Fruit fly (Drosophila melanogaster) whole organism, embryonic: ENCODE data around the gene CG3165.
A peak's percentile ranks its signal among the peaks of the same experiment; 100 is the strongest.

Experiments used
- B-H2 ChIP-seq: fragments of 200-800 bp; sonication (Bioruptor generic); optimal IDR thresholded peaks from 2 replicates; lab custom pipeline; 2018; ENCODE audit warnings: missing biosample characterization, mild to moderate bottlenecking, missing genetic modification characterization
- BEAF-32 ChIP-seq: fragments of 200-800 bp; sonication (Bioruptor generic); optimal IDR thresholded peaks from 3 replicates; lab custom pipeline; 2017; ENCODE audit warnings: missing biosample characterization, missing genetic modification characterization, mild to moderate bottlenecking, moderate library complexity, missing genetic modification reagents
- Bgb ChIP-seq: fragments of 200-800 bp; sonication (Bioruptor generic); IDR thresholded peaks from 2 replicates; pipeline ENCODE4 v1.3.6; 2022; ENCODE audit warnings: missing biosample characterization, missing genetic modification characterization; ENCODE audit not compliant: partially characterized antibody
- BtbVII ChIP-seq: fragments of 200-800 bp; sonication (Bioruptor generic); optimal IDR thresholded peaks from 3 replicates; lab custom pipeline; 2017; ENCODE audit warnings: missing biosample characterization, mild to moderate bottlenecking, missing genetic modification characterization
- CG10565 ChIP-seq: fragments of 200-800 bp; sonication (Bioruptor generic); optimal IDR thresholded peaks from 3 replicates; lab custom pipeline; 2016; ENCODE audit warnings: missing biosample characterization, mild to moderate bottlenecking, missing genetic modification characterization
- CG13775 ChIP-seq: fragments of 200-800 bp; sonication (Bioruptor generic); optimal IDR thresholded peaks from 3 replicates; lab custom pipeline; 2017; ENCODE audit warnings: missing biosample characterization, mild to moderate bottlenecking, missing genetic modification characterization
- CG14965 ChIP-seq: fragments of 200-800 bp; sonication (Bioruptor generic); optimal IDR thresholded peaks from 2 replicates; lab custom pipeline; 2016; ENCODE audit warnings: missing biosample characterization, missing genetic modification characterization, borderline replicate concordance
- CG16815 ChIP-seq: fragments of 200-800 bp; sonication (Bioruptor generic); optimal IDR thresholded peaks from 3 replicates; lab custom pipeline; 2017; ENCODE audit warnings: missing biosample characterization, mild to moderate bottlenecking, missing genetic modification characterization
- CG17568 ChIP-seq: fragments of 200-800 bp; sonication (Bioruptor generic); optimal IDR thresholded peaks from 2 replicates; lab custom pipeline; 2018; ENCODE audit warnings: missing biosample characterization, mild to moderate bottlenecking, missing genetic modification characterization, moderate library complexity
- CG18764 ChIP-seq: fragments of 200-800 bp; sonication (Bioruptor generic); optimal IDR thresholded peaks from 3 replicates; lab custom pipeline; 2016; ENCODE audit warnings: missing biosample characterization, missing genetic modification characterization
- CG2202 ChIP-seq: fragments of 200-800 bp; sonication (Bioruptor generic); optimal IDR thresholded peaks from 2 replicates; lab custom pipeline; 2018; ENCODE audit warnings: missing biosample characterization, mild to moderate bottlenecking, missing genetic modification characterization
- CG3281 ChIP-seq: fragments of 200-800 bp; sonication (Bioruptor generic); optimal IDR thresholded peaks from 3 replicates; lab custom pipeline; 2017; ENCODE audit warnings: missing biosample characterization, mild to moderate bottlenecking, missing genetic modification characterization
- CG43689 ChIP-seq: fragments of 200-800 bp; sonication (Bioruptor generic); IDR thresholded peaks from 2 replicates; pipeline ENCODE4 v1.3.6; 2022; ENCODE audit warnings: missing biosample characterization, missing genetic modification characterization
- CG4404 ChIP-seq: fragments of 200-800 bp; sonication (Bioruptor generic); IDR thresholded peaks from 2 replicates; pipeline ENCODE4 v1.3.6; 2022; ENCODE audit warnings: missing biosample characterization, missing genetic modification characterization
- CG5180 ChIP-seq: fragments of 200-800 bp; sonication (Bioruptor generic); optimal IDR thresholded peaks from 3 replicates; lab custom pipeline; 2017; ENCODE audit warnings: missing biosample characterization, missing genetic modification characterization, mild to moderate bottlenecking, moderate library complexity, missing genetic modification reagents
- CG6175 ChIP-seq: fragments of 200-800 bp; sonication (Bioruptor generic); IDR thresholded peaks from 3 replicates; pipeline ENCODE4 v1.3.6; 2022; ENCODE audit warnings: missing biosample characterization, missing genetic modification characterization
- CG6689 ChIP-seq: fragments of 200-800 bp; sonication (Bioruptor generic); IDR thresholded peaks from 2 replicates; pipeline ENCODE4 v1.3.6; 2022; ENCODE audit warnings: missing biosample characterization, missing genetic modification characterization
- CG7928 ChIP-seq: fragments of 200-800 bp; sonication (Bioruptor generic); optimal IDR thresholded peaks from 2 replicates; lab custom pipeline; 2017; ENCODE audit warnings: missing biosample characterization, mild to moderate bottlenecking, missing genetic modification characterization
- CG8478 ChIP-seq: fragments of >200 bp; optimal IDR thresholded peaks from 2 replicates; lab custom pipeline; 2018
- CG9437 ChIP-seq: fragments of 200-800 bp; sonication (Bioruptor generic); optimal IDR thresholded peaks from 2 replicates; lab custom pipeline; 2018; ENCODE audit warnings: missing biosample characterization, mild to moderate bottlenecking, missing genetic modification characterization
- D19A ChIP-seq: fragments of 200-800 bp; optimal IDR thresholded peaks from 3 replicates; lab custom pipeline; 2019; ENCODE audit warnings: missing biosample characterization, mild to moderate bottlenecking, missing genetic modification characterization, moderate library complexity
- Dad ChIP-seq: fragments of 200-800 bp; sonication (Bioruptor generic); optimal IDR thresholded peaks from 3 replicates; lab custom pipeline; 2016; ENCODE audit warnings: missing biosample characterization, missing genetic modification characterization
- Dek ChIP-seq: fragments of 200-800 bp; sonication (Bioruptor generic); optimal IDR thresholded peaks from 3 replicates; lab custom pipeline; 2019; ENCODE audit warnings: missing biosample characterization, mild to moderate bottlenecking, missing genetic modification characterization, moderate library complexity
- Drgx ChIP-seq: fragments of 200-800 bp; sonication (Bioruptor generic); IDR thresholded peaks from 2 replicates; pipeline ENCODE4 v1.3.6; 2022; ENCODE audit warnings: missing biosample characterization, missing genetic modification characterization
- Fer2 ChIP-seq: fragments of 200-800 bp; sonication (Bioruptor generic); optimal IDR thresholded peaks from 2 replicates; lab custom pipeline; 2018; ENCODE audit warnings: missing biosample characterization, mild to moderate bottlenecking, missing genetic modification characterization, moderate library complexity
- HLH3B ChIP-seq: fragments of 200-800 bp; sonication (Bioruptor generic); IDR thresholded peaks from 2 replicates; pipeline ENCODE4 v1.3.6; 2022; ENCODE audit warnings: missing biosample characterization, missing genetic modification characterization
- Lim3 ChIP-seq: fragments of 200-800 bp; sonication (Bioruptor generic); IDR thresholded peaks from 2 replicates; pipeline ENCODE4 v1.3.6; 2022; ENCODE audit warnings: missing biosample characterization, missing genetic modification characterization
- Med ChIP-seq: fragments of 200-800 bp; sonication (Bioruptor generic); peaks from one replicate; lab custom pipeline; 2016; ENCODE audit warnings: missing biosample characterization, missing genetic modification characterization, mild to moderate bottlenecking, inconsistent platforms, moderate library complexity
- Myb ChIP-seq: fragments of 200-800 bp; sonication (Bioruptor generic); optimal IDR thresholded peaks from 2 replicates; lab custom pipeline; 2016; ENCODE audit warnings: missing biosample characterization, missing genetic modification characterization
- Stat92E ChIP-seq, 3 experiments: fragments of >200 bp in 2 of 3; fragments of 200-800 bp in 1 of 3; sonication (Bioruptor generic) in 1 of 3; optimal IDR thresholded peaks; 2 replicates each; lab custom pipeline; 2017 to 2019; ENCODE audit warnings: missing biosample characterization in 3 of 3, missing genetic modification characterization in 3 of 3, mild to moderate bottlenecking in 1 of 3, moderate library complexity in 1 of 3
- Tbp ChIP-seq: fragments of >200 bp; optimal IDR thresholded peaks from 2 replicates; lab custom pipeline; 2018; ENCODE audit warnings: missing biosample characterization, missing genetic modification characterization
- amos ChIP-seq: fragments of 200-800 bp; sonication (Bioruptor generic); IDR thresholded peaks from 2 replicates; pipeline ENCODE4 v1.3.6; 2022; ENCODE audit warnings: missing biosample characterization, missing genetic modification characterization; ENCODE audit not compliant: partially characterized antibody
- ash1 ChIP-seq: fragments of 200-800 bp; sonication (Bioruptor generic); optimal IDR thresholded peaks from 2 replicates; lab custom pipeline; 2018; ENCODE audit warnings: missing biosample characterization, mild to moderate bottlenecking, missing genetic modification characterization
- ems ChIP-seq: fragments of 200-800 bp; sonication (Bioruptor generic); optimal IDR thresholded peaks from 3 replicates; lab custom pipeline; 2016; ENCODE audit warnings: missing biosample characterization, missing genetic modification characterization
- exex ChIP-seq: fragments of 200-800 bp; sonication (Bioruptor generic); optimal IDR thresholded peaks from 4 replicates; lab custom pipeline; 2018; ENCODE audit warnings: missing biosample characterization, mild to moderate bottlenecking, missing genetic modification characterization, moderate library complexity
- fd96Cb ChIP-seq: fragments of 200-800 bp; sonication (Bioruptor generic); optimal IDR thresholded peaks from 2 replicates; lab custom pipeline; 2018; ENCODE audit warnings: missing biosample characterization, mild to moderate bottlenecking, missing genetic modification characterization, moderate library complexity
- gce ChIP-seq: fragments of 200-800 bp; sonication (Bioruptor generic); IDR thresholded peaks from 3 replicates; pipeline ENCODE4 v1.3.6; 2022; ENCODE audit warnings: missing biosample characterization, missing genetic modification characterization
- her ChIP-seq: fragments of 200-800 bp; sonication (Bioruptor generic); optimal IDR thresholded peaks from 2 replicates; lab custom pipeline; 2016; ENCODE audit warnings: missing biosample characterization, missing genetic modification characterization
- hkb ChIP-seq, 2 experiments: fragments of 200-800 bp in 1 of 2; fragments of >200 bp in 1 of 2; sonication (Bioruptor generic) in 1 of 2; IDR thresholded peaks in 1 of 2; optimal IDR thresholded peaks in 1 of 2; 2 replicates each; pipeline versions ENCODE4 v1.3.6 to Lab custom; 2017 to 2022; ENCODE audit warnings: missing biosample characterization in 1 of 2, missing genetic modification characterization in 1 of 2
- jumu ChIP-seq: fragments of 200-800 bp; sonication (Bioruptor generic); optimal IDR thresholded peaks from 3 replicates; lab custom pipeline; 2016; ENCODE audit warnings: missing biosample characterization, missing genetic modification characterization
- knrl ChIP-seq: fragments of 200-800 bp; sonication (Bioruptor generic); IDR thresholded peaks from 3 replicates; pipeline ENCODE4 v1.3.6; 2022; ENCODE audit warnings: missing biosample characterization, missing genetic modification characterization; ENCODE audit not compliant: partially characterized antibody
- nmo ChIP-seq: fragments of 200-800 bp; sonication (Bioruptor generic); optimal IDR thresholded peaks from 2 replicates; lab custom pipeline; 2018; ENCODE audit warnings: missing biosample characterization, mild to moderate bottlenecking, missing genetic modification characterization, moderate library complexity
- pfk ChIP-seq: fragments of 200-800 bp; sonication (Bioruptor generic); optimal IDR thresholded peaks from 2 replicates; lab custom pipeline; 2018; ENCODE audit warnings: missing biosample characterization, mild to moderate bottlenecking, missing genetic modification characterization, moderate library complexity
- ro ChIP-seq: fragments of 200-800 bp; sonication (Bioruptor generic); IDR thresholded peaks from 2 replicates; pipeline ENCODE4 v1.3.6; 2022; ENCODE audit warnings: missing biosample characterization, missing genetic modification characterization
- sens ChIP-seq: fragments of 200-800 bp; sonication (Bioruptor generic); peaks from one replicate; lab custom pipeline; 2016; ENCODE audit warnings: missing biosample characterization, missing genetic modification characterization
- sr ChIP-seq: fragments of 200-800 bp; sonication (Bioruptor generic); IDR thresholded peaks from 3 replicates; pipeline ENCODE4 v1.3.6; 2022; ENCODE audit warnings: missing biosample characterization, missing genetic modification characterization
- tna ChIP-seq: fragments of 200-800 bp; sonication (Bioruptor generic); IDR thresholded peaks from 2 replicates; pipeline ENCODE4 v1.3.6; 2022; ENCODE audit warnings: missing biosample characterization, missing genetic modification characterization; ENCODE audit not compliant: partially characterized antibody
- vnd ChIP-seq: fragments of 200-800 bp; sonication (Bioruptor generic); IDR thresholded peaks from 3 replicates; pipeline ENCODE4 v1.3.6; 2022; ENCODE audit warnings: missing biosample characterization, missing genetic modification characterization; ENCODE audit not compliant: partially characterized antibody
- vvl ChIP-seq: fragments of 200-800 bp; sonication (Bioruptor generic); IDR thresholded peaks from 2 replicates; pipeline ENCODE4 v1.3.6; 2022; ENCODE audit warnings: missing biosample characterization, missing genetic modification characterization
- zen ChIP-seq: fragments of 200-800 bp; sonication (Bioruptor generic); optimal IDR thresholded peaks from 3 replicates; lab custom pipeline; 2018; ENCODE audit warnings: missing biosample characterization, mild to moderate bottlenecking, missing genetic modification characterization, moderate library complexity

Gene CG3165

DNA sequence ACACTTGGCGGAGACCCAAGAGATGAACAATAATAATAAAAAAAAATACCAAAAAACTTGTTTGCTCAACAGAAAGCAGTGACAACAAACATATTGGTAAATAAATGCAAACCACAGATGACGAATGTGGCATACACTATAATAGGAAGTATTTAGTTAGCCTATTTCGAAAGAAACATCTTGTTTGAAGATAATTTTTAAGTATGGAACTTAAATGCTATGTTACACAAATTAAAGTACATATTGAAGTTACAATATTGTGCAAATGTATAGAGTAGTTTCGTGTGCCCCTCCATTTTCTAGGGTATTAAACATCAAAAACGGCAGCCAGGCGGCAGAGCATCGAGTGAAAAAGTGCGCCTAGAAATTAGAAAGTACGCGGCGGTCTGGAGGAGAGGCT, 26.5 kb downstream of the CG3165 start (continued):
- TF ChIP-seq Dek (tag; lab: Kevin White, UChicago) (peak; percentile 28), pfk (no peak), CG8478 (no peak), sens (peak; percentile 92), Dad (no peak), CG7928 (GFP tag; lab: Kevin White, UChicago) (no peak), nmo (GFP tag; lab: Kevin White, UChicago) (peak; percentile 63), CG3281 (GFP tag; lab: Kevin White, UChicago) (no peak), sr (GFP tag; lab: Robert Waterston, UW) (no peak), zen (tag; lab: Kevin White, UChicago) (no peak), CG10565 (no peak), vvl (GFP tag; lab: Robert Waterston, UW) (peak; percentile 69), amos (GFP tag; lab: Robert Waterston, UW) (no peak), Med (peak; percentile 80), CG18764 (GFP tag; lab: Kevin White, UChicago) (no peak), tna (GFP tag; lab: Robert Waterston, UW) (no peak), CG14965 (GFP tag; lab: Kevin White, UChicago) (no peak), CG4404 (GFP tag; lab: Robert Waterston, UW) (no peak), CG13775 (GFP tag; lab: Kevin White, UChicago) (no peak), Lim3 (GFP tag; lab: Robert Waterston, UW) (no peak), her (GFP tag; lab: Kevin White, UChicago) (no peak), ems (peak; percentile 14), HLH3B (GFP tag; lab: Robert Waterston, UW) (peak; percentile 61), CG2202 (peak; percentile 4), hkb (optimal IDR thresholded peaks at IDR 0.05; lab: Kevin White, UChicago) (no peak), hkb (GFP tag; IDR thresholded peaks at IDR 0.05; lab: Robert Waterston, UW) (0 out of 2 replicates have a peak, but pooled peaks have one; percentile 55), jumu (GFP tag; lab: Kevin White, UChicago) (no peak)
- TF ChIP-seq, all 482 proteins: peak for 162

DNA sequence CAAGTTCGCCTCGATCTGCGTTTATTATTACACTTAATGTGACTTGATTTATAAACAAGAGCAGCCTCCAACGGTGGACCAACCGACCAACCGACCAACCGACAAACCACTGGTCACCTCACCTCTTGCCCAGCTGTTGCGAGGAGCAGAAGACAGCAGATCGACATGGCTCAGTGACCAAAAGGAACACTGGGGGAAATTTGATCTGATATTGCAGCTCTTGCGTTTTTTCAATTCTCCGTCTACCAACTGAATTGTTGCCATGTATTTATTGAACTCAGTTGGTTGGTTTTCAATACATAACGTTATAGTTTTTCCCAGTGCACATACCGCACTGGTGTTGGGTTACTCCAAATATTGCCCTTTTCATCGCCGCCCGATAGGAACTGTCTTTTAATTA, 27.7 kb downstream of the CG3165 start:
- TF ChIP-seq exex: no peak
- TF ChIP-seq CG17568 (GFP tag; lab: Kevin White, UChicago): no peak
- TF ChIP-seq B-H2 (GFP tag; lab: Kevin White, UChicago): no peak
- no peak for TF ChIP-seq CG18764 (GFP tag; lab: Kevin White, UChicago)
- no peak for TF ChIP-seq Fer2 (tag; lab: Kevin White, UChicago)
- no peak for TF ChIP-seq CG43689 (GFP tag; lab: Robert Waterston, UW)
- TF ChIP-seq sens: peak; percentile 58
- TF ChIP-seq Bgb: no peak
- no peak for TF ChIP-seq Tbp (GFP tag; lab: Kevin White, UChicago)
- TF ChIP-seq ash1 (GFP tag; lab: Kevin White, UChicago): no peak
- no peak for TF ChIP-seq vnd
- no peak for TF ChIP-seq BEAF-32 (GFP tag; lab: Kevin White, UChicago)
- no peak for TF ChIP-seq knrl (GFP tag; lab: Robert Waterston, UW)
- TF ChIP-seq CG9437 (GFP tag; lab: Kevin White, UChicago): no peak
- TF ChIP-seq HLH3B (GFP tag; lab: Robert Waterston, UW): no peak
- no peak for TF ChIP-seq BtbVII
- TF ChIP-seq gce: no peak
- 0 out of 2 replicates have a peak, but pooled peaks have one; percentile 15 for TF ChIP-seq Drgx (GFP tag; lab: Robert Waterston, UW)
- no peak for TF ChIP-seq CG5180 (GFP tag; lab: Kevin White, UChicago)
- TF ChIP-seq jumu (GFP tag; lab: Kevin White, UChicago): no peak
- no peak for TF ChIP-seq fd96Cb (tag; lab: Kevin White, UChicago)
- TF ChIP-seq CG6175 (GFP tag; lab: Robert Waterston, UW): no peak
- TF ChIP-seq CG16815: no peak
- TF ChIP-seq Stat92E (GFP tag; optimal IDR thresholded peaks at IDR 0.05; lab: Kevin White, UChicago): no peak
- TF ChIP-seq D19A (tag; lab: Kevin White, UChicago): no peak
- TF ChIP-seq Myb: no peak
- no peak for TF ChIP-seq sr (GFP tag; lab: Robert Waterston, UW)
- no peak for TF ChIP-seq CG6689
- no peak for TF ChIP-seq ro (GFP tag; lab: Robert Waterston, UW)
- TF ChIP-seq vvl (GFP tag; lab: Robert Waterston, UW): no peak
